Worm (Caenorhabditis elegans): Measurements from ENCODE around the gene cyc-2.1.

cyc-2.1 gene

ce11 chrIV:4749728-4750278 is 991 bp upstream of the cyc-2.1 start, which contains the start of the genes rpl-20 and Y17G9B.5 (continued):
- TF ChIP-seq sup-37 (GFP tag; optimal IDR thresholded peaks at IDR 0.05) = peak; percentile 100
- peak; percentile 100 for TF ChIP-seq unc-86 (tag; optimal IDR thresholded peaks at IDR 0.05)
- TF ChIP-seq pax-3 (tag; optimal IDR thresholded peaks at IDR 0.05) = peak; percentile 100
- TF ChIP-seq egl-27 (tag; optimal IDR thresholded peaks at IDR 0.05) = peak; percentile 93 to 98
- TF ChIP-seq lin-15B (tag; optimal IDR thresholded peaks at IDR 0.05) = peak; percentile 100
- TF ChIP-seq nhr-71 (tag; optimal IDR thresholded peaks at IDR 0.05) = peak; percentile 100
- TF ChIP-seq aha-1 (tag; optimal IDR thresholded peaks at IDR 0.05) = peak; percentile 98
- peak; percentile 98 for TF ChIP-seq sox-4 (tag; optimal IDR thresholded peaks at IDR 0.05)
- peak; percentile 100 for TF ChIP-seq lin-14 (GFP tag; optimal IDR thresholded peaks at IDR 0.05)
- TF ChIP-seq ceh-88 (GFP tag; IDR thresholded peaks at IDR 0.05) = peak; percentile 100
- TF ChIP-seq blmp-1 (tag; optimal IDR thresholded peaks at IDR 0.05) = peak; percentile 94
- peak; percentile 99 for TF ChIP-seq fos-1 (tag; optimal IDR thresholded peaks at IDR 0.05)
- TF ChIP-seq zip-4 (GFP tag; optimal IDR thresholded peaks at IDR 0.05) = peak; percentile 98
- TF ChIP-seq mab-9 (GFP tag; IDR thresholded peaks at IDR 0.05) = peak; percentile 99
- peak; percentile 85 for TF ChIP-seq pag-3 (tag; optimal IDR thresholded peaks at IDR 0.05; ENCODE audit: borderline replicate concordance, insufficient read depth)
- peak; percentile 98 for TF ChIP-seq efl-3 (GFP tag; optimal IDR thresholded peaks at IDR 0.05)
- TF ChIP-seq nhr-85 (tag) = peak; percentile 100
- peak; percentile 95 to 97 for TF ChIP-seq lin-35 (GFP tag; optimal IDR thresholded peaks at IDR 0.05)
- no peak for TF ChIP-seq sptf-1 (tag; optimal IDR thresholded peaks at IDR 0.05)
- TF ChIP-seq ama-1 (optimal IDR thresholded peaks at IDR 0.05) = peak; percentile 95
- peak; percentile 99 for TF ChIP-seq fkh-10 (GFP tag; optimal IDR thresholded peaks at IDR 0.05)
- TF ChIP-seq unc-62 (GFP tag; optimal IDR thresholded peaks at IDR 0.05) = peak; percentile 96
- peak; percentile 98 for TF ChIP-seq unc-98 (GFP tag; IDR thresholded peaks at IDR 0.05)
- TF ChIP-seq ceh-8 (GFP tag; optimal IDR thresholded peaks at IDR 0.05) = peak; percentile 100
- TF ChIP-seq nhr-77 (tag; optimal IDR thresholded peaks at IDR 0.05) = peak; percentile 100
- peak; percentile 99 for TF ChIP-seq zag-1 (tag; optimal IDR thresholded peaks at IDR 0.05)
- peak; percentile 75 for TF ChIP-seq ceh-90 (tag; optimal IDR thresholded peaks at IDR 0.05)
- TF ChIP-seq snpc-4 (tag; optimal IDR thresholded peaks at IDR 0.05) = peak; percentile 95
- peak; percentile 92 to 100 for TF ChIP-seq ztf-11 (tag; optimal IDR thresholded peaks at IDR 0.05)
- peak; percentile 99 for TF ChIP-seq lin-39 (tag; optimal IDR thresholded peaks at IDR 0.05)
- TF ChIP-seq lir-3 (tag; optimal IDR thresholded peaks at IDR 0.05; ENCODE audit: poor library complexity) = peak; percentile 98
- TF ChIP-seq unc-130 (tag; optimal IDR thresholded peaks at IDR 0.05) = peak; percentile 100
- peak; percentile 100 for TF ChIP-seq tbx-2 (tag; optimal IDR thresholded peaks at IDR 0.05)
- TF ChIP-seq fkh-4 (tag; optimal IDR thresholded peaks at IDR 0.05; ENCODE audit: borderline replicate concordance) = peak; percentile 95
- TF ChIP-seq pqm-1 (tag; optimal IDR thresholded peaks at IDR 0.05) = peak; percentile 88
- peak; percentile 100 for TF ChIP-seq ztf-4 (tag; optimal IDR thresholded peaks at IDR 0.05)
- TF ChIP-seq ceh-82 (tag; optimal IDR thresholded peaks at IDR 0.05) = peak; percentile 100
- peak; percentile 81 for TF ChIP-seq F16B12.6 (tag; optimal IDR thresholded peaks at IDR 0.05)
- peak; percentile 99 for TF ChIP-seq rnt-1 (tag; optimal IDR thresholded peaks at IDR 0.05)
- peak; percentile 99 for TF ChIP-seq elt-2 (tag; optimal IDR thresholded peaks at IDR 0.05)
- peak; percentile 97 for TF ChIP-seq vab-15 (tag; optimal IDR thresholded peaks at IDR 0.05)
- TF ChIP-seq C16A3.4 (tag; optimal IDR thresholded peaks at IDR 0.05) = peak; percentile 100
- TF ChIP-seq nhr-237 (tag; optimal IDR thresholded peaks at IDR 0.05) = peak; percentile 99
- TF ChIP-seq irx-1 (tag; optimal IDR thresholded peaks at IDR 0.05) = peak; percentile 100

All from whole organism, L1 larva.